Worm (Caenorhabditis elegans): ENCODE results near the gene W02B12.11.

DNA sequence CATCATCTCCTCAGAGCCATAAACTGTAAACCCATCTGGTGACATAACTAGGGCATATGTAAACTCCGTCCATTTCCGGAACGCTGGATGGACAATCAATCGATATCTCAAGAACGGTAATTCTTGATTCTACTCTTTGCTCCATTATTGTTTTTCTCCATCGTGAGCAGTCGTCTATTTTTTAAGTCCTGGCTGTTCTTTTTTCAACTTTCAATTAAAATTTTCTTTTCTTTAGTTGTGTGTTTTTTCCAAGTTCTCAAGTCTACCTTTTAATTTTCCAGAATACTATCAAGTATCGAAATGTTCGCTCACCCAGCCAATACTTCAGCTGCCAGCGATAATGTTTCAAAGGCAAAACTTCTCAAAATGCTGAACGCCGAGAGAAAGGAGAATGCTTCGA, 39.7 kb upstream of the W02B12.11 start, which contains the start of gene C05D12.5:
- no peak for TF ChIP-seq elt-4 (tag; optimal IDR thresholded peaks at IDR 0.05)
- no peak for TF ChIP-seq fkh-10 (GFP tag; optimal IDR thresholded peaks at IDR 0.05)
- no peak for TF ChIP-seq ceh-31 (tag; optimal IDR thresholded peaks at IDR 0.05)
- TF ChIP-seq ama-1 (optimal IDR thresholded peaks at IDR 0.05) = no peak
- no peak for TF ChIP-seq unc-55 (GFP tag; optimal IDR thresholded peaks at IDR 0.05)
